Worm (Caenorhabditis elegans) whole organism, young adult: ENCODE results near the gene C01C10.2.

Experiments
- B0035.1 ChIP-seq: sonication (generic microtip); optimal IDR thresholded peaks from 2 replicates; lab custom pipeline; 2016; ENCODE audit warnings: missing genetic modification characterization, mild to moderate bottlenecking, missing compliant biosample characterization, missing genotype, missing genetic modification reagents
- B0261.1 ChIP-seq: sonication (generic microtip); optimal IDR thresholded peaks from 2 replicates; lab custom pipeline; 2016; ENCODE audit warnings: mild to moderate bottlenecking, missing genetic modification characterization, moderate library complexity, missing compliant biosample characterization
- B0336.3 ChIP-seq: fragments of 200-800 bp; sonication (Bioruptor generic); IDR thresholded peaks from 2 replicates; pipeline ENCODE4 v1.3.6; 2022; ENCODE audit warnings: missing genetic modification characterization, missing compliant biosample characterization
- D2030.7 ChIP-seq: fragments of 200-800 bp; sonication (Bioruptor generic); IDR thresholded peaks from 2 replicates; pipeline ENCODE4 v1.3.6; 2022; ENCODE audit warnings: missing genetic modification reagents, missing genetic modification characterization, missing compliant biosample characterization
- F10E7.11 ChIP-seq: sonication (generic microtip); optimal IDR thresholded peaks from 2 replicates; lab custom pipeline; 2017; ENCODE audit warnings: mild to moderate bottlenecking, missing genetic modification characterization, moderate library complexity, missing compliant biosample characterization
- F57A8.1 ChIP-seq: fragments of 200-800 bp; sonication (Bioruptor generic); optimal IDR thresholded peaks from 2 replicates; lab custom pipeline; 2018; ENCODE audit warnings: mild to moderate bottlenecking, missing genetic modification characterization, moderate library complexity, missing compliant biosample characterization
- K11D2.4 ChIP-seq: fragments of 200-800 bp; sonication (Bioruptor generic); IDR thresholded peaks from 2 replicates; pipeline ENCODE4 v1.3.6; 2022; ENCODE audit warnings: missing genetic modification reagents, missing genetic modification characterization, missing compliant biosample characterization
- T07F8.4 ChIP-seq: sonication (generic microtip); optimal IDR thresholded peaks from 2 replicates; lab custom pipeline; 2016; ENCODE audit warnings: mild to moderate bottlenecking, missing genetic modification characterization, moderate library complexity, missing compliant biosample characterization
- Y53G8AR.9 ChIP-seq: fragments of 200-800 bp; sonication (Bioruptor generic); conservative IDR thresholded peaks from 2 replicates; pipeline ENCODE4 v1.3.6; 2022; ENCODE audit warnings: missing genetic modification reagents, missing genetic modification characterization, missing compliant biosample characterization
- Y67H2A.10 ChIP-seq: fragments of 200-800 bp; sonication (Bioruptor generic); conservative IDR thresholded peaks from 2 replicates; pipeline ENCODE4 v1.3.6; 2022; ENCODE audit warnings: missing genetic modification reagents, missing genetic modification characterization, missing compliant biosample characterization
- Y95B8A.8 ChIP-seq: fragments of 200-800 bp; sonication (Bioruptor generic); IDR thresholded peaks from 2 replicates; pipeline ENCODE4 v1.3.6; 2022; ENCODE audit warnings: missing genetic modification reagents, missing genetic modification characterization, missing compliant biosample characterization
- akir-1 ChIP-seq: fragments of 200-800 bp; sonication (Bioruptor generic); optimal IDR thresholded peaks from 2 replicates; lab custom pipeline; 2018; ENCODE audit warnings: mild to moderate bottlenecking, missing genetic modification characterization, moderate library complexity, missing compliant biosample characterization
- aptf-2 ChIP-seq: fragments of 200-800 bp; sonication (Bioruptor generic); conservative IDR thresholded peaks from 2 replicates; pipeline ENCODE4 v1.3.6; 2022; ENCODE audit warnings: missing genetic modification reagents, missing genetic modification characterization, missing compliant biosample characterization
- aptf-3 ChIP-seq: fragments of 200-800 bp; sonication (Bioruptor generic); IDR thresholded peaks from 2 replicates; pipeline ENCODE4 v1.3.6; 2022; ENCODE audit warnings: missing genetic modification characterization, missing compliant biosample characterization
- atf-7 ChIP-seq: sonication (generic microtip); optimal IDR thresholded peaks from 2 replicates; lab custom pipeline; 2017; ENCODE audit warnings: mild to moderate bottlenecking, missing genetic modification characterization, missing compliant biosample characterization
- attf-3 ChIP-seq: fragments of 200-800 bp; sonication (Bioruptor generic); conservative IDR thresholded peaks from 2 replicates; pipeline ENCODE4 v1.3.6; 2022; ENCODE audit warnings: missing genetic modification reagents, missing genetic modification characterization, missing compliant biosample characterization
- ccch-3 ChIP-seq: fragments of 200-800 bp; sonication (Bioruptor generic); optimal IDR thresholded peaks from 2 replicates; lab custom pipeline; 2018; ENCODE audit warnings: mild to moderate bottlenecking, missing genetic modification characterization, missing compliant biosample characterization
- cebp-1 ChIP-seq, 2 experiments: fragments of 200-800 bp in 1 of 2; sonication (Bioruptor generic) in 1 of 2; sonication (generic microtip) in 1 of 2; IDR thresholded peaks in 1 of 2; optimal IDR thresholded peaks in 1 of 2; 2 replicates each; pipeline versions ENCODE4 v1.3.6 to Lab custom; 2017 to 2022; ENCODE audit warnings: missing compliant biosample characterization in 2 of 2, missing genetic modification characterization in 2 of 2, mild to moderate bottlenecking in 1 of 2, missing genetic modification reagents in 1 of 2, moderate library complexity in 1 of 2
- ceh-100 ChIP-seq: fragments of 200-800 bp; sonication (Bioruptor generic); IDR thresholded peaks from 2 replicates; pipeline ENCODE4 v1.3.6; 2022; ENCODE audit warnings: missing genetic modification reagents, missing genetic modification characterization, missing compliant biosample characterization
- ceh-79 ChIP-seq: sonication (generic microtip); optimal IDR thresholded peaks from 2 replicates; lab custom pipeline; 2017; ENCODE audit warnings: mild to moderate bottlenecking, missing genetic modification characterization, missing compliant biosample characterization
- die-1 ChIP-seq: sonication (generic microtip); optimal IDR thresholded peaks from 2 replicates; lab custom pipeline; 2016; ENCODE audit warnings: missing genotype, mild to moderate bottlenecking, missing genetic modification characterization, missing compliant biosample characterization
- dox-1 ChIP-seq: fragments of 200-800 bp; sonication (Bioruptor generic); IDR thresholded peaks from 2 replicates; pipeline ENCODE4 v1.3.6; 2022; ENCODE audit warnings: missing genetic modification reagents, missing genetic modification characterization, missing compliant biosample characterization
- egl-18 ChIP-seq: fragments of 200-800 bp; sonication (Bioruptor generic); IDR thresholded peaks from 2 replicates; pipeline ENCODE4 v1.3.6; 2022; ENCODE audit warnings: missing genetic modification reagents, missing genetic modification characterization, missing compliant biosample characterization
- hlh-12 ChIP-seq: sonication (generic microtip); optimal IDR thresholded peaks from 2 replicates; lab custom pipeline; 2016; ENCODE audit warnings: missing genetic modification characterization, missing compliant biosample characterization
- hmg-1.2 ChIP-seq: fragments of 200-800 bp; sonication (Bioruptor generic); IDR thresholded peaks from 2 replicates; pipeline ENCODE4 v1.3.6; 2022; ENCODE audit warnings: missing genetic modification reagents, missing genetic modification characterization, missing compliant biosample characterization
- let-607 ChIP-seq, 2 experiments: fragments of 200-800 bp in 1 of 2; sonication (Bioruptor generic) in 1 of 2; sonication (generic microtip) in 1 of 2; optimal IDR thresholded peaks; 2 replicates each; lab custom pipeline; 2016 to 2018; ENCODE audit warnings: mild to moderate bottlenecking in 2 of 2, missing compliant biosample characterization in 2 of 2, missing genetic modification characterization in 2 of 2, moderate library complexity in 2 of 2, missing genotype in 1 of 2
- lin-40 ChIP-seq: sonication (generic microtip); optimal IDR thresholded peaks from 2 replicates; lab custom pipeline; 2016; ENCODE audit warnings: missing genetic modification characterization, mild to moderate bottlenecking, missing compliant biosample characterization, missing genotype, missing genetic modification reagents
- madf-10 ChIP-seq: sonication (generic microtip); optimal IDR thresholded peaks from 2 replicates; lab custom pipeline; 2016; ENCODE audit warnings: mild to moderate bottlenecking, missing genetic modification characterization, missing compliant biosample characterization
- madf-3 ChIP-seq: fragments of 200-800 bp; sonication (Bioruptor generic); IDR thresholded peaks from 2 replicates; pipeline ENCODE4 v1.3.6; 2022; ENCODE audit warnings: missing genetic modification reagents, missing genetic modification characterization, missing compliant biosample characterization
- madf-8 ChIP-seq: fragments of 200-800 bp; sonication (Bioruptor generic); conservative IDR thresholded peaks from 2 replicates; pipeline ENCODE4 v1.3.6; 2022; ENCODE audit warnings: missing genetic modification reagents, missing genetic modification characterization, missing compliant biosample characterization
- nhr-179 ChIP-seq: sonication (generic microtip); optimal IDR thresholded peaks from 2 replicates; lab custom pipeline; 2016; ENCODE audit warnings: mild to moderate bottlenecking, missing genetic modification characterization, missing compliant biosample characterization
- nhr-80 ChIP-seq: sonication (generic microtip); optimal IDR thresholded peaks from 2 replicates; lab custom pipeline; 2016; ENCODE audit warnings: missing genetic modification characterization, missing compliant biosample characterization
- nhr-90 ChIP-seq: sonication (generic microtip); optimal IDR thresholded peaks from 2 replicates; lab custom pipeline; 2016; ENCODE audit warnings: missing genotype, mild to moderate bottlenecking, missing genetic modification characterization, missing compliant biosample characterization
- rcor-1 ChIP-seq: fragments of 200-800 bp; sonication (Bioruptor generic); IDR thresholded peaks from 2 replicates; pipeline ENCODE4 v1.3.6; 2022; ENCODE audit warnings: missing genetic modification reagents, missing genetic modification characterization, missing compliant biosample characterization
- rpc-1 ChIP-seq, 2 experiments: fragments of 150-350 bp in 1 of 2; sonication (generic microtip) in 1 of 2; optimal IDR thresholded peaks; 2 replicates each; lab custom pipeline; 2014 to 2018; ENCODE audit warnings: missing biosample characterization in 1 of 2, missing genetic modification characterization in 1 of 2, missing genetic modification reagents in 1 of 2, missing genotype in 1 of 2
- snpc-1.1 ChIP-seq: sonication (generic microtip); optimal IDR thresholded peaks from 2 replicates; lab custom pipeline; 2017; ENCODE audit warnings: missing genetic modification characterization, mild to moderate bottlenecking, missing compliant biosample characterization, antibody characterized with exemption, moderate library complexity, missing genotype, missing genetic modification reagents; ENCODE audit not compliant: insufficient read depth
- snpc-3.4 ChIP-seq: sonication (generic microtip); optimal IDR thresholded peaks from 2 replicates; lab custom pipeline; 2017; ENCODE audit warnings: missing genetic modification characterization, mild to moderate bottlenecking, missing compliant biosample characterization, antibody characterized with exemption, moderate library complexity, missing genotype, missing genetic modification reagents
- sptf-2 ChIP-seq: fragments of 200-800 bp; sonication (Bioruptor generic); optimal IDR thresholded peaks from 2 replicates; lab custom pipeline; 2018; ENCODE audit warnings: mild to moderate bottlenecking, missing genetic modification characterization, missing compliant biosample characterization
- unc-62 ChIP-seq: fragments of 150-350 bp; optimal IDR thresholded peaks from 2 replicates; lab custom pipeline; 2014; ENCODE audit warnings: missing biosample characterization, missing genetic modification reagents, missing genetic modification characterization
- xnd-1 ChIP-seq: sonication (generic microtip); optimal IDR thresholded peaks from 2 replicates; lab custom pipeline; 2016; ENCODE audit warnings: missing genotype, missing genetic modification reagents, missing genetic modification characterization, missing compliant biosample characterization
- zim-3 ChIP-seq: sonication (generic microtip); optimal IDR thresholded peaks from 2 replicates; lab custom pipeline; 2017; ENCODE audit warnings: mild to moderate bottlenecking, missing genetic modification characterization, moderate library complexity, missing compliant biosample characterization
- ztf-18 ChIP-seq: sonication (generic microtip); optimal IDR thresholded peaks from 2 replicates; lab custom pipeline; 2016; ENCODE audit warnings: missing genotype, mild to moderate bottlenecking, missing genetic modification characterization, missing compliant biosample characterization
- ztf-22 ChIP-seq: fragments of 200-800 bp; sonication (Bioruptor generic); optimal IDR thresholded peaks from 2 replicates; lab custom pipeline; 2018; ENCODE audit warnings: mild to moderate bottlenecking, missing genetic modification characterization, moderate library complexity, missing compliant biosample characterization
- ztf-25 ChIP-seq: fragments of 200-800 bp; sonication (Bioruptor generic); IDR thresholded peaks from 2 replicates; pipeline ENCODE4 v1.3.6; 2022; ENCODE audit warnings: missing genetic modification reagents, missing genetic modification characterization, missing compliant biosample characterization
- ztf-3 ChIP-seq: fragments of 200-800 bp; sonication (Bioruptor generic); optimal IDR thresholded peaks from 2 replicates; lab custom pipeline; 2018; ENCODE audit warnings: mild to moderate bottlenecking, missing genetic modification characterization, missing compliant biosample characterization

Gene C01C10.2

ce11 chrX:7446485-7446884, 8.6 kb upstream of the C01C10.2 start:
- TF ChIP-seq snpc-3.4 (tag; lab: Kevin White, UChicago): no peak
- no peak for TF ChIP-seq ztf-18
- TF ChIP-seq xnd-1 (tag; lab: Kevin White, UChicago): no peak
- no peak for TF ChIP-seq die-1
- no peak for TF ChIP-seq ccch-3 (GFP tag; lab: Kevin White, UChicago)
- TF ChIP-seq B0035.1: no peak
- no peak for TF ChIP-seq Y67H2A.10 (GFP tag; lab: Robert Waterston, UW)
- TF ChIP-seq hlh-12 (tag; lab: Kevin White, UChicago): no peak
- TF ChIP-seq F57A8.1 (GFP tag; lab: Kevin White, UChicago): no peak
- TF ChIP-seq ztf-22 (GFP tag; lab: Kevin White, UChicago): no peak
- TF ChIP-seq aptf-2 (GFP tag; lab: Robert Waterston, UW): no peak
- TF ChIP-seq madf-3: no peak
- no peak for TF ChIP-seq ztf-25 (GFP tag; lab: Robert Waterston, UW)
- TF ChIP-seq zim-3: no peak
- no peak for TF ChIP-seq F10E7.11 (tag; lab: Kevin White, UChicago)
- TF ChIP-seq egl-18 (GFP tag; lab: Robert Waterston, UW): no peak
- TF ChIP-seq madf-8: no peak
- TF ChIP-seq madf-10 (tag; lab: Kevin White, UChicago): no peak
- TF ChIP-seq, all 124 proteins: peak for 0

- TF ChIP-seq let-607 (tag; optimal IDR thresholded peaks at IDR 0.05; lab: Kevin White, UChicago) (peak in 1 of 2 experiments; percentile 8), unc-62 (peak; percentile 10), nhr-80 (tag; lab: Kevin White, UChicago) (peak; percentile 85), Y53G8AR.9 (no peak), cebp-1 (GFP tag; IDR thresholded peaks at IDR 0.05; lab: Robert Waterston, UW) (no peak), cebp-1 (tag; optimal IDR thresholded peaks at IDR 0.05; lab: Kevin White, UChicago) (peak; percentile 30)
- TF ChIP-seq, all 124 proteins: peak for 4
Observed at ce11 chrX:7445734-7446133, 7.8 kb upstream of the C01C10.2 start.

ce11 chrX:7442477-7442876, 4.6 kb upstream of the C01C10.2 start, which contains the start of gene acl-12:
acl-12 (minus strand) TSS chrX:7442577.
- TF ChIP-seq Y95B8A.8 (GFP tag; lab: Robert Waterston, UW): no peak
- TF ChIP-seq akir-1 (GFP tag; lab: Kevin White, UChicago): no peak
- TF ChIP-seq ztf-3: no peak
- TF ChIP-seq xnd-1 (tag; lab: Kevin White, UChicago): no peak
- no peak for TF ChIP-seq nhr-90 (tag; lab: Kevin White, UChicago)
- no peak for TF ChIP-seq ceh-100
- no peak for TF ChIP-seq lin-40 (tag; lab: Kevin White, UChicago)
- no peak for TF ChIP-seq K11D2.4
- no peak for TF ChIP-seq B0261.1
- no peak for TF ChIP-seq sptf-2 (GFP tag; lab: Kevin White, UChicago)
- no peak for TF ChIP-seq ceh-79 (tag; lab: Kevin White, UChicago)
- no peak for TF ChIP-seq T07F8.4 (tag; lab: Kevin White, UChicago)
- TF ChIP-seq B0336.3 (GFP tag; lab: Robert Waterston, UW): no peak
- TF ChIP-seq, all 124 proteins: peak for 0

- TF ChIP-seq Y53G8AR.9: no peak
- no peak for TF ChIP-seq snpc-1.1 (tag; lab: Kevin White, UChicago)
- no peak for TF ChIP-seq attf-3 (GFP tag; lab: Robert Waterston, UW)
- no peak for TF ChIP-seq rcor-1 (GFP tag; lab: Robert Waterston, UW)
- no peak for TF ChIP-seq hmg-1.2
- no peak for TF ChIP-seq nhr-179 (tag; lab: Kevin White, UChicago)
- no peak for TF ChIP-seq D2030.7 (GFP tag; lab: Robert Waterston, UW)
- TF ChIP-seq dox-1 (GFP tag; lab: Robert Waterston, UW): no peak
- TF ChIP-seq Y95B8A.8 (GFP tag; lab: Robert Waterston, UW): no peak
- no peak for TF ChIP-seq aptf-3 (GFP tag; lab: Robert Waterston, UW)
- TF ChIP-seq rpc-1 (optimal IDR thresholded peaks at IDR 0.05; lab: Kevin White, UChicago): no peak
- no peak for TF ChIP-seq rpc-1 (tag; optimal IDR thresholded peaks at IDR 0.05; lab: Kevin White, UChicago)
- TF ChIP-seq atf-7 (tag; lab: Kevin White, UChicago): no peak
Observed at ce11 chrX:7440102-7440501, 2.2 kb upstream of the C01C10.2 start.
